Worm (Caenorhabditis elegans): ENCODE data around the gene agt-1.

- TF ChIP-seq pat-9 (tag; optimal IDR thresholded peaks at IDR 0.05): no peak
- no peak for TF ChIP-seq pqm-1 (tag; optimal IDR thresholded peaks at IDR 0.05)
- no peak for TF ChIP-seq syd-9 (tag; optimal IDR thresholded peaks at IDR 0.05)
- no peak for TF ChIP-seq ama-1 (optimal IDR thresholded peaks at IDR 0.05)
- no peak for TF ChIP-seq T23F11.4 (GFP tag; optimal IDR thresholded peaks at IDR 0.05)
- no peak for TF ChIP-seq pax-1 (tag; optimal IDR thresholded peaks at IDR 0.05)
- TF ChIP-seq odd-2 (tag; optimal IDR thresholded peaks at IDR 0.05): no peak
- TF ChIP-seq tbx-2 (tag; optimal IDR thresholded peaks at IDR 0.05): no peak
- no peak for TF ChIP-seq nfya-1 (tag; optimal IDR thresholded peaks at IDR 0.05)
These were observed 12.6 kb upstream of the agt-1 start, which contains the start of gene emc-3 for ce11 chrIV:13381823-13382222.
